Fruit fly (Drosophila melanogaster) whole organism, embryonic: ENCODE results near the gene Hsp67Ba.

Experiments used
- Asciz ChIP-seq: fragments of 200-800 bp; sonication (Bioruptor generic); optimal IDR thresholded peaks from 2 replicates; lab custom pipeline; 2017; ENCODE audit warnings: missing biosample characterization, mild to moderate bottlenecking, missing genetic modification characterization, missing genetic modification reagents
- CG1024 ChIP-seq: fragments of 200-800 bp; sonication (Bioruptor generic); IDR thresholded peaks from 2 replicates; pipeline ENCODE4 v1.3.6; 2022; ENCODE audit warnings: missing biosample characterization, missing genetic modification characterization
- CG10267 ChIP-seq: fragments of 200-800 bp; sonication (Bioruptor generic); optimal IDR thresholded peaks from 2 replicates; lab custom pipeline; 2018; ENCODE audit warnings: missing biosample characterization, mild to moderate bottlenecking, missing genetic modification characterization, moderate library complexity
- CG12391 ChIP-seq: fragments of 200-800 bp; sonication (Bioruptor generic); optimal IDR thresholded peaks from 3 replicates; lab custom pipeline; 2018; ENCODE audit warnings: missing biosample characterization, mild to moderate bottlenecking, missing genetic modification characterization, moderate library complexity
- CG14710 ChIP-seq: fragments of 200-800 bp; sonication (Bioruptor generic); optimal IDR thresholded peaks from 3 replicates; lab custom pipeline; 2019; ENCODE audit warnings: missing biosample characterization, mild to moderate bottlenecking, missing genetic modification characterization, moderate library complexity
- CG15011 ChIP-seq: fragments of 200-800 bp; sonication (Bioruptor generic); optimal IDR thresholded peaks from 3 replicates; lab custom pipeline; 2018; ENCODE audit warnings: missing biosample characterization, mild to moderate bottlenecking, missing genetic modification characterization
- CG1602 ChIP-seq: fragments of 200-800 bp; sonication (Bioruptor generic); optimal IDR thresholded peaks from 3 replicates; lab custom pipeline; 2016; ENCODE audit warnings: missing biosample characterization, missing genetic modification characterization
- CG18011 ChIP-seq: fragments of 200-800 bp; sonication (Bioruptor generic); optimal IDR thresholded peaks from 2 replicates; lab custom pipeline; 2017; ENCODE audit warnings: missing biosample characterization, missing genetic modification characterization, mild to moderate bottlenecking, moderate library complexity, missing genotype
- CG18619 ChIP-seq: fragments of 200-800 bp; sonication (Bioruptor generic); optimal IDR thresholded peaks from 3 replicates; lab custom pipeline; 2017; ENCODE audit warnings: missing biosample characterization, mild to moderate bottlenecking, missing genetic modification characterization
- CG30020 ChIP-seq: fragments of 200-800 bp; optimal IDR thresholded peaks from 2 replicates; lab custom pipeline; 2019; ENCODE audit warnings: missing biosample characterization, mild to moderate bottlenecking, missing genetic modification characterization, moderate library complexity
- CG31388 ChIP-seq: fragments of 200-800 bp; sonication (Bioruptor generic); optimal IDR thresholded peaks from 2 replicates; lab custom pipeline; 2016; ENCODE audit warnings: missing biosample characterization, missing genetic modification characterization
- CG3281 ChIP-seq: fragments of 200-800 bp; sonication (Bioruptor generic); optimal IDR thresholded peaks from 3 replicates; lab custom pipeline; 2017; ENCODE audit warnings: missing biosample characterization, mild to moderate bottlenecking, missing genetic modification characterization
- CG4424 ChIP-seq: fragments of 200-800 bp; sonication (Bioruptor generic); optimal IDR thresholded peaks from 3 replicates; lab custom pipeline; 2016; ENCODE audit warnings: missing biosample characterization, missing genetic modification characterization
- CG7786 ChIP-seq: fragments of 200-800 bp; sonication (Bioruptor generic); optimal IDR thresholded peaks from 2 replicates; lab custom pipeline; 2016; ENCODE audit warnings: missing biosample characterization, missing genetic modification characterization
- CG8281 ChIP-seq: fragments of 200-800 bp; sonication (Bioruptor generic); optimal IDR thresholded peaks from 2 replicates; lab custom pipeline; 2018; ENCODE audit warnings: missing biosample characterization, mild to moderate bottlenecking, missing genetic modification characterization, moderate library complexity
- CG8478 ChIP-seq: fragments of >200 bp; optimal IDR thresholded peaks from 2 replicates; lab custom pipeline; 2018
- Dll ChIP-seq: fragments of 200-800 bp; sonication (Bioruptor generic); IDR thresholded peaks from 4 replicates; pipeline ENCODE4 v1.3.6; 2022; ENCODE audit warnings: missing biosample characterization, missing genetic modification characterization; ENCODE audit not compliant: partially characterized antibody
- HmgD ChIP-seq: fragments of 200-800 bp; sonication (Bioruptor generic); optimal IDR thresholded peaks from 3 replicates; lab custom pipeline; 2016; ENCODE audit warnings: missing biosample characterization, missing genetic modification characterization
- Neu2 ChIP-seq: fragments of 200-800 bp; sonication (Bioruptor generic); optimal IDR thresholded peaks from 3 replicates; lab custom pipeline; 2016; ENCODE audit warnings: missing biosample characterization, missing genetic modification characterization, borderline replicate concordance
- PHDP ChIP-seq: fragments of 200-800 bp; sonication (Bioruptor generic); optimal IDR thresholded peaks from 3 replicates; lab custom pipeline; 2018; ENCODE audit warnings: missing biosample characterization, mild to moderate bottlenecking, missing genetic modification characterization, moderate library complexity
- Sry-β ChIP-seq: fragments of 200-800 bp; sonication (Bioruptor generic); optimal IDR thresholded peaks from 2 replicates; lab custom pipeline; 2018; ENCODE audit warnings: missing biosample characterization, mild to moderate bottlenecking, missing genetic modification characterization, moderate library complexity
- Stat92E ChIP-seq, 3 experiments: fragments of >200 bp in 2 of 3; fragments of 200-800 bp in 1 of 3; sonication (Bioruptor generic) in 1 of 3; optimal IDR thresholded peaks; 2 replicates each; lab custom pipeline; 2017 to 2019; ENCODE audit warnings: missing biosample characterization in 3 of 3, missing genetic modification characterization in 3 of 3, mild to moderate bottlenecking in 1 of 3, moderate library complexity in 1 of 3
- Xbp1 ChIP-seq: fragments of 200-800 bp; sonication (Bioruptor generic); optimal IDR thresholded peaks from 3 replicates; lab custom pipeline; 2016; ENCODE audit warnings: missing biosample characterization, mild to moderate bottlenecking, missing genetic modification characterization
- ab ChIP-seq: fragments of 200-800 bp; sonication (Bioruptor generic); optimal IDR thresholded peaks from 2 replicates; lab custom pipeline; 2016; ENCODE audit warnings: missing biosample characterization, missing genetic modification characterization
- ash1 ChIP-seq: fragments of 200-800 bp; sonication (Bioruptor generic); optimal IDR thresholded peaks from 2 replicates; lab custom pipeline; 2018; ENCODE audit warnings: missing biosample characterization, mild to moderate bottlenecking, missing genetic modification characterization
- dpn ChIP-seq, 2 experiments: fragments of 200-800 bp; sonication (Bioruptor generic); optimal IDR thresholded peaks; 3 replicates each; lab custom pipeline; 2016; ENCODE audit warnings: missing biosample characterization in 2 of 2, missing genetic modification characterization in 2 of 2
- gce ChIP-seq: fragments of 200-800 bp; sonication (Bioruptor generic); IDR thresholded peaks from 3 replicates; pipeline ENCODE4 v1.3.6; 2022; ENCODE audit warnings: missing biosample characterization, missing genetic modification characterization
- gcm ChIP-seq: fragments of 200-800 bp; sonication (Bioruptor generic); optimal IDR thresholded peaks from 2 replicates; lab custom pipeline; 2019; ENCODE audit warnings: missing biosample characterization, mild to moderate bottlenecking, missing genetic modification characterization, moderate library complexity
- her ChIP-seq: fragments of 200-800 bp; sonication (Bioruptor generic); optimal IDR thresholded peaks from 2 replicates; lab custom pipeline; 2016; ENCODE audit warnings: missing biosample characterization, missing genetic modification characterization
- insv ChIP-seq, 2 experiments: fragments of 200-800 bp; sonication (Bioruptor generic); optimal IDR thresholded peaks; 3 replicates each; lab custom pipeline; 2016 to 2018; ENCODE audit warnings: missing biosample characterization in 2 of 2, missing genetic modification characterization in 2 of 2
- jumu ChIP-seq: fragments of 200-800 bp; sonication (Bioruptor generic); optimal IDR thresholded peaks from 3 replicates; lab custom pipeline; 2016; ENCODE audit warnings: missing biosample characterization, missing genetic modification characterization
- lmd ChIP-seq: fragments of 200-800 bp; sonication (Bioruptor generic); IDR thresholded peaks from 2 replicates; pipeline ENCODE4 v1.3.6; 2022; ENCODE audit warnings: missing biosample characterization, missing genetic modification characterization
- phol ChIP-seq: fragments of 200-800 bp; sonication (Bioruptor generic); optimal IDR thresholded peaks from 3 replicates; lab custom pipeline; 2018; ENCODE audit warnings: missing biosample characterization, mild to moderate bottlenecking, missing genetic modification characterization, moderate library complexity
- scrt ChIP-seq: fragments of 200-800 bp; sonication (Bioruptor generic); optimal IDR thresholded peaks from 2 replicates; lab custom pipeline; 2018; ENCODE audit warnings: missing biosample characterization, mild to moderate bottlenecking, missing genetic modification characterization, moderate library complexity
- sd ChIP-seq: fragments of 200-800 bp; sonication (Bioruptor generic); optimal IDR thresholded peaks from 3 replicates; lab custom pipeline; 2018; ENCODE audit warnings: missing biosample characterization, mild to moderate bottlenecking, missing genetic modification characterization, moderate library complexity
- sima ChIP-seq: fragments of 200-800 bp; sonication (Bioruptor generic); optimal IDR thresholded peaks from 2 replicates; lab custom pipeline; 2016; ENCODE audit warnings: missing biosample characterization, missing genetic modification characterization
- sob ChIP-seq: fragments of 200-800 bp; sonication (Bioruptor generic); IDR thresholded peaks from 2 replicates; pipeline ENCODE4 v1.3.6; 2022; ENCODE audit warnings: missing biosample characterization, missing genetic modification characterization
- sqz ChIP-seq: fragments of 200-800 bp; sonication (Bioruptor generic); optimal IDR thresholded peaks from 3 replicates; lab custom pipeline; 2018; ENCODE audit warnings: missing biosample characterization, mild to moderate bottlenecking, missing genetic modification characterization
- sug ChIP-seq: fragments of 200-800 bp; optimal IDR thresholded peaks from 2 replicates; lab custom pipeline; 2019; ENCODE audit warnings: missing biosample characterization, mild to moderate bottlenecking, missing genetic modification characterization, moderate library complexity
- tin ChIP-seq: fragments of 200-800 bp; sonication (Bioruptor generic); optimal IDR thresholded peaks from 3 replicates; lab custom pipeline; 2016; ENCODE audit warnings: missing biosample characterization, missing genetic modification characterization
- unc-4 ChIP-seq: fragments of 200-800 bp; sonication (Bioruptor generic); IDR thresholded peaks from 2 replicates; pipeline ENCODE4 v1.3.6; 2022; ENCODE audit warnings: missing biosample characterization, missing genetic modification characterization; ENCODE audit not compliant: partially characterized antibody
- wdn ChIP-seq: fragments of 200-800 bp; sonication (Bioruptor generic); IDR thresholded peaks from 2 replicates; pipeline ENCODE4 v1.3.6; 2022; ENCODE audit warnings: missing biosample characterization, missing genetic modification characterization

Hsp67Ba gene

dm6 chr3L:9373374-9374004, 5.8 kb downstream of the Hsp67Ba start (continued):
- TF ChIP-seq Stat92E (GFP tag; optimal IDR thresholded peaks at IDR 0.05; lab: Kevin White, UChicago) (peak in 1 of 3 experiments; percentile 36), sug (tag; lab: Kevin White, UChicago) (no peak), wdn (GFP tag; lab: Robert Waterston, UW) (peak; percentile 55), CG15011 (GFP tag; lab: Kevin White, UChicago) (peak; percentile 21), CG3281 (GFP tag; lab: Kevin White, UChicago) (peak; percentile 77), CG4424 (GFP tag; lab: Kevin White, UChicago) (peak; percentile 81), her (GFP tag; lab: Kevin White, UChicago) (no peak), CG8478 (lab: Kevin White, UChicago) (no peak), CG12391 (tag; lab: Kevin White, UChicago) (peak; percentile 73), lmd (peak; percentile 75), sd (peak; percentile 66), Neu2 (GFP tag; lab: Kevin White, UChicago) (no peak), gce (GFP tag; lab: Robert Waterston, UW) (0 out of 3 replicates have a peak, but pooled peaks have one; percentile 62), Dll (GFP tag; lab: Robert Waterston, UW) (peak; percentile 62; the same call in 2 of the 4 replicates), CG14710 (peak; percentile 60), CG18619 (GFP tag; lab: Kevin White, UChicago) (peak; percentile 48), gcm (GFP tag; lab: Kevin White, UChicago) (peak; percentile 33), CG1602 (GFP tag; lab: Kevin White, UChicago) (peak; percentile 28), ash1 (GFP tag; lab: Kevin White, UChicago) (no peak), phol (tag; lab: Kevin White, UChicago) (peak; percentile 68), PHDP (tag; lab: Kevin White, UChicago) (peak; percentile 73), Xbp1 (GFP tag; lab: Kevin White, UChicago) (peak; percentile 73), dpn (GFP tag; optimal IDR thresholded peaks at IDR 0.05; lab: Kevin White, UChicago) (peak in 1 of 2 experiments; percentile 43), sima (GFP tag; lab: Kevin White, UChicago) (no peak), scrt (GFP tag; lab: Kevin White, UChicago) (peak; percentile 94), tin (peak; percentile 43), sob (GFP tag; lab: Robert Waterston, UW) (peak; percentile 85), HmgD (no peak), CG10267 (tag; lab: Kevin White, UChicago) (peak; percentile 61), Sry-β (GFP tag; lab: Kevin White, UChicago) (no peak), Asciz (GFP tag; lab: Kevin White, UChicago) (peak; percentile 62), unc-4 (GFP tag; lab: Robert Waterston, UW) (peak; percentile 54), jumu (GFP tag; lab: Kevin White, UChicago) (no peak), CG18011 (GFP tag; lab: Kevin White, UChicago) (peak; percentile 47), CG1024 (GFP tag; lab: Robert Waterston, UW) (0 out of 2 replicates have a peak, but pooled peaks have one; percentile 32), CG8281 (peak; percentile 9), CG7786 (GFP tag; lab: Kevin White, UChicago) (no peak), CG31388 (GFP tag; lab: Kevin White, UChicago) (no peak), insv (GFP tag; optimal IDR thresholded peaks at IDR 0.05; lab: Kevin White, UChicago) (no peak), CG30020 (tag; lab: Kevin White, UChicago) (no peak), ab (GFP tag; lab: Kevin White, UChicago) (no peak), sqz (GFP tag; lab: Kevin White, UChicago) (no peak)
